Worm (Caenorhabditis elegans): ENCODE measurements around the gene str-238.

ce11 chrV:773256-773655 is 8.4 kb downstream of the str-238 start, which contains the start of gene sti-1:
- TF ChIP-seq rbr-2 (tag; optimal IDR thresholded peaks at IDR 0.05) (peak; percentile 68), ama-1 (optimal IDR thresholded peaks at IDR 0.05) (no peak)
